Worm (Caenorhabditis elegans) whole organism, early embryonic: ENCODE measurements around the gene F11A5.9.

Experiments
- B0310.2 ChIP-seq: sonication (generic microtip); optimal IDR thresholded peaks from 2 replicates; lab custom pipeline; 2016; ENCODE audit warnings: mild to moderate bottlenecking, missing genetic modification characterization, missing compliant biosample characterization
- aly-1 ChIP-seq: sonication (generic microtip); optimal IDR thresholded peaks from 2 replicates; lab custom pipeline; 2016; ENCODE audit warnings: missing genetic modification characterization, missing compliant biosample characterization
- ama-1 ChIP-seq: fragments of 150-350 bp; optimal IDR thresholded peaks from 2 replicates; lab custom pipeline; 2014
- ceh-13 ChIP-seq: fragments of 200-800 bp; sonication (Bioruptor generic); optimal IDR thresholded peaks from 2 replicates; lab custom pipeline; 2018; ENCODE audit warnings: mild to moderate bottlenecking, missing genetic modification characterization, missing compliant biosample characterization
- ceh-36 ChIP-seq: sonication (generic microtip); optimal IDR thresholded peaks from 2 replicates; lab custom pipeline; 2016; ENCODE audit warnings: missing genetic modification characterization, inconsistent platforms, missing compliant biosample characterization
- ets-7 ChIP-seq: sonication (generic microtip); optimal IDR thresholded peaks from 2 replicates; lab custom pipeline; 2016; ENCODE audit warnings: missing genotype, missing genetic modification characterization, missing compliant biosample characterization
- flt-1 ChIP-seq: fragments of 200-800 bp; sonication (Bioruptor generic); IDR thresholded peaks from 2 replicates; pipeline ENCODE4 v1.3.6; 2022; ENCODE audit warnings: missing genetic modification characterization, missing compliant biosample characterization
- hmg-4 ChIP-seq: fragments of 200-800 bp; sonication (Bioruptor generic); optimal IDR thresholded peaks from 2 replicates; lab custom pipeline; 2018; ENCODE audit warnings: mild to moderate bottlenecking, missing genetic modification characterization, missing compliant biosample characterization
- hnd-1 ChIP-seq: sonication (generic microtip); optimal IDR thresholded peaks from 2 replicates; lab custom pipeline; 2016; ENCODE audit warnings: missing genetic modification characterization, missing compliant biosample characterization
- scrt-1 ChIP-seq: fragments of 200-800 bp; sonication (Bioruptor generic); IDR thresholded peaks from 2 replicates; pipeline ENCODE4 v1.3.6; 2022; ENCODE audit warnings: missing genetic modification characterization, missing compliant biosample characterization
- sea-1 ChIP-seq: fragments of 200-800 bp; sonication (Bioruptor generic); conservative IDR thresholded peaks from 2 replicates; pipeline ENCODE4 v1.3.6; 2022; ENCODE audit warnings: missing genetic modification characterization, missing compliant biosample characterization
- tbx-11 ChIP-seq: fragments of 200-800 bp; sonication (Bioruptor generic); IDR thresholded peaks from 2 replicates; pipeline ENCODE4 v1.3.6; 2022; ENCODE audit warnings: missing genetic modification characterization, missing compliant biosample characterization
- tbx-37 ChIP-seq: fragments of 200-800 bp; sonication (Bioruptor generic); conservative IDR thresholded peaks from 2 replicates; pipeline ENCODE4 v1.3.6; 2022; ENCODE audit warnings: missing genetic modification reagents, missing genetic modification characterization, missing compliant biosample characterization
- tra-4 ChIP-seq: sonication (generic microtip); optimal IDR thresholded peaks from 2 replicates; lab custom pipeline; 2017; ENCODE audit warnings: missing genetic modification characterization, missing compliant biosample characterization

ce11 chrV:16183357-16183756 lies 31.3 kb upstream of the F11A5.9 start, which contains the start of gene srz-14:
- TF ChIP-seq ama-1 (lab: Kevin White, UChicago) (no peak), scrt-1 (no peak), flt-1 (GFP tag; lab: Robert Waterston, UW) (no peak), ets-7 (tag; lab: Kevin White, UChicago) (no peak), ceh-13 (no peak), hmg-4 (GFP tag; lab: Kevin White, UChicago) (no peak), tbx-11 (GFP tag; lab: Robert Waterston, UW) (no peak), hnd-1 (tag; lab: Kevin White, UChicago) (no peak), ceh-36 (no peak), aly-1 (no peak), B0310.2 (tag; lab: Kevin White, UChicago) (no peak), sea-1 (no peak), tra-4 (tag; lab: Kevin White, UChicago) (no peak), tbx-37 (GFP tag; lab: Robert Waterston, UW) (no peak)
